Fruit fly (Drosophila melanogaster): ENCODE results near the gene CG46059.

dm6 chr2L:19138361-19139041 is 45.1 kb downstream of the CG46059 start:
- TF ChIP-seq Hnf4 (GFP tag; optimal IDR thresholded peaks at IDR 0.05) (no peak), pan (optimal IDR thresholded peaks at IDR 0.05) (no peak), Hr83 (GFP tag; optimal IDR thresholded peaks at IDR 0.05; ENCODE audit: poor library complexity, severe bottlenecking) (no peak), CrebA (GFP tag; optimal IDR thresholded peaks at IDR 0.05; ENCODE audit: borderline replicate concordance) (no peak), fru (GFP tag; optimal IDR thresholded peaks at IDR 0.05) (no peak), OdsH (GFP tag; optimal IDR thresholded peaks at IDR 0.05) (no peak)

All from whole organism, wandering third instar larva.